Fruit fly (Drosophila melanogaster) whole organism, embryonic: ENCODE results near the gene Spn38F.

Experiments
- Asciz ChIP-seq: fragments of 200-800 bp; sonication (Bioruptor generic); optimal IDR thresholded peaks from 2 replicates; lab custom pipeline; 2017; ENCODE audit warnings: missing biosample characterization, mild to moderate bottlenecking, missing genetic modification characterization, missing genetic modification reagents
- CG10366 ChIP-seq: fragments of 200-800 bp; sonication (Bioruptor generic); IDR thresholded peaks from 2 replicates; pipeline ENCODE4 v1.3.6; 2022; ENCODE audit warnings: missing biosample characterization, missing genetic modification characterization
- CG10543 ChIP-seq: fragments of 200-800 bp; sonication (Bioruptor generic); optimal IDR thresholded peaks from 3 replicates; lab custom pipeline; 2017; ENCODE audit warnings: missing biosample characterization, mild to moderate bottlenecking, missing genetic modification characterization, moderate library complexity
- CG12769 ChIP-seq: fragments of 200-800 bp; sonication (Bioruptor generic); optimal IDR thresholded peaks from 2 replicates; lab custom pipeline; 2019; ENCODE audit warnings: missing biosample characterization, mild to moderate bottlenecking, missing genetic modification characterization, moderate library complexity
- CG13624 ChIP-seq: fragments of 200-800 bp; sonication (Bioruptor generic); optimal IDR thresholded peaks from 2 replicates; lab custom pipeline; 2016; ENCODE audit warnings: missing biosample characterization, missing genetic modification characterization
- CG14667 ChIP-seq: fragments of 200-800 bp; sonication (Bioruptor generic); IDR thresholded peaks from 2 replicates; pipeline ENCODE4 v1.3.6; 2022; ENCODE audit warnings: missing biosample characterization, missing genetic modification characterization
- CG15479 ChIP-seq: fragments of 200-800 bp; sonication (Bioruptor generic); optimal IDR thresholded peaks from 3 replicates; lab custom pipeline; 2019; ENCODE audit warnings: missing biosample characterization, mild to moderate bottlenecking, missing genetic modification characterization, moderate library complexity
- CG16813 ChIP-seq: fragments of 200-800 bp; sonication (Bioruptor generic); IDR thresholded peaks from 3 replicates; pipeline ENCODE4 v1.3.6; 2022; ENCODE audit warnings: missing biosample characterization, missing genetic modification characterization; ENCODE audit not compliant: partially characterized antibody
- CG17359 ChIP-seq: fragments of 200-800 bp; sonication (Bioruptor generic); optimal IDR thresholded peaks from 3 replicates; lab custom pipeline; 2018; ENCODE audit warnings: missing biosample characterization, mild to moderate bottlenecking, missing genetic modification characterization, moderate library complexity
- CG18476 ChIP-seq: fragments of 200-800 bp; sonication (Bioruptor generic); optimal IDR thresholded peaks from 2 replicates; lab custom pipeline; 2016; ENCODE audit warnings: missing biosample characterization, mild to moderate bottlenecking, missing genetic modification characterization
- CG31365 ChIP-seq: fragments of 200-800 bp; sonication (Bioruptor generic); optimal IDR thresholded peaks from 2 replicates; lab custom pipeline; 2018; ENCODE audit warnings: missing biosample characterization, mild to moderate bottlenecking, missing genetic modification characterization
- CG32767 ChIP-seq: fragments of 200-800 bp; sonication (Bioruptor generic); IDR thresholded peaks from 2 replicates; pipeline ENCODE4 v1.3.6; 2022; ENCODE audit warnings: missing biosample characterization, missing genetic modification characterization
- CG3838 ChIP-seq: fragments of 200-800 bp; sonication (Bioruptor generic); optimal IDR thresholded peaks from 3 replicates; lab custom pipeline; 2016; ENCODE audit warnings: missing biosample characterization, missing genetic modification characterization
- CG5180 ChIP-seq: fragments of 200-800 bp; sonication (Bioruptor generic); optimal IDR thresholded peaks from 3 replicates; lab custom pipeline; 2017; ENCODE audit warnings: missing biosample characterization, missing genetic modification characterization, mild to moderate bottlenecking, moderate library complexity, missing genetic modification reagents
- CG7271 ChIP-seq: fragments of 200-800 bp; sonication (Bioruptor generic); optimal IDR thresholded peaks from 2 replicates; lab custom pipeline; 2018; ENCODE audit warnings: missing biosample characterization, mild to moderate bottlenecking, missing genetic modification characterization, moderate library complexity
- CG7556 ChIP-seq: fragments of 200-800 bp; sonication (Bioruptor generic); optimal IDR thresholded peaks from 2 replicates; lab custom pipeline; 2017; ENCODE audit warnings: missing biosample characterization, mild to moderate bottlenecking, missing genetic modification characterization
- CG7839 ChIP-seq: fragments of 200-800 bp; sonication (Bioruptor generic); optimal IDR thresholded peaks from 3 replicates; lab custom pipeline; 2018; ENCODE audit warnings: missing biosample characterization, mild to moderate bottlenecking, missing genetic modification characterization, moderate library complexity
- CTCF ChIP-seq: fragments of 200-800 bp; sonication (Bioruptor generic); optimal IDR thresholded peaks from 2 replicates; lab custom pipeline; 2017; ENCODE audit warnings: missing biosample characterization, mild to moderate bottlenecking, missing genetic modification characterization, moderate library complexity
- E2f1 ChIP-seq: fragments of 200-800 bp; sonication (Bioruptor generic); IDR thresholded peaks from 2 replicates; pipeline ENCODE4 v1.3.6; 2022; ENCODE audit warnings: missing biosample characterization, missing genetic modification characterization
- Elba2 ChIP-seq: fragments of 200-800 bp; sonication (Bioruptor generic); optimal IDR thresholded peaks from 3 replicates; lab custom pipeline; 2016; ENCODE audit warnings: missing biosample characterization, missing genetic modification characterization
- Fer1 ChIP-seq: fragments of 200-800 bp; sonication (Bioruptor generic); optimal IDR thresholded peaks from 2 replicates; lab custom pipeline; 2017; ENCODE audit warnings: missing biosample characterization, mild to moderate bottlenecking, missing genetic modification characterization
- Hey ChIP-seq: fragments of 200-800 bp; sonication (Bioruptor generic); optimal IDR thresholded peaks from 3 replicates; lab custom pipeline; 2018; ENCODE audit warnings: missing biosample characterization, mild to moderate bottlenecking, missing genetic modification characterization
- HmgD ChIP-seq: fragments of 200-800 bp; sonication (Bioruptor generic); optimal IDR thresholded peaks from 3 replicates; lab custom pipeline; 2016; ENCODE audit warnings: missing biosample characterization, missing genetic modification characterization
- MBD-R2 ChIP-seq: fragments of 200-800 bp; sonication (Bioruptor generic); IDR thresholded peaks from 2 replicates; pipeline ENCODE4 v1.3.6; 2022; ENCODE audit warnings: missing biosample characterization, missing genetic modification characterization
- Meics ChIP-seq: fragments of 200-800 bp; sonication (Bioruptor generic); optimal IDR thresholded peaks from 2 replicates; lab custom pipeline; 2017; ENCODE audit warnings: missing biosample characterization, mild to moderate bottlenecking, missing genetic modification characterization
- NK7.1 ChIP-seq: fragments of 200-800 bp; sonication (Bioruptor generic); optimal IDR thresholded peaks from 3 replicates; lab custom pipeline; 2016; ENCODE audit warnings: missing biosample characterization, missing genetic modification characterization
- Rfx ChIP-seq: fragments of 200-800 bp; sonication (Bioruptor generic); IDR thresholded peaks from 2 replicates; pipeline ENCODE4 v1.3.6; 2022; ENCODE audit warnings: missing biosample characterization, missing genetic modification characterization
- Sox100B ChIP-seq: fragments of 200-800 bp; sonication (Bioruptor generic); optimal IDR thresholded peaks from 3 replicates; lab custom pipeline; 2018; ENCODE audit warnings: missing biosample characterization, mild to moderate bottlenecking, missing genetic modification characterization
- Sry-δ ChIP-seq: fragments of 200-800 bp; sonication (Bioruptor generic); optimal IDR thresholded peaks from 2 replicates; lab custom pipeline; 2016; ENCODE audit warnings: missing biosample characterization, missing genetic modification characterization
- Xrp1 ChIP-seq: fragments of 200-800 bp; sonication (Bioruptor generic); IDR thresholded peaks from 2 replicates; pipeline ENCODE4 v1.3.6; 2022; ENCODE audit warnings: missing biosample characterization, missing genetic modification characterization
- cas ChIP-seq: fragments of 200-800 bp; sonication (Bioruptor generic); IDR thresholded peaks from 2 replicates; pipeline ENCODE4 v1.3.6; 2022; ENCODE audit warnings: missing biosample characterization, missing genetic modification characterization
- cato ChIP-seq: fragments of 200-800 bp; sonication (Bioruptor generic); optimal IDR thresholded peaks from 2 replicates; lab custom pipeline; 2016; ENCODE audit warnings: missing biosample characterization, missing genetic modification characterization, borderline replicate concordance
- crol ChIP-seq: fragments of 200-800 bp; sonication (Bioruptor generic); IDR thresholded peaks from 2 replicates; pipeline ENCODE4 v1.3.6; 2022; ENCODE audit warnings: missing biosample characterization, missing genetic modification characterization
- emc ChIP-seq: fragments of 200-800 bp; sonication (Bioruptor generic); optimal IDR thresholded peaks from 2 replicates; lab custom pipeline; 2016; ENCODE audit warnings: missing biosample characterization, missing genetic modification characterization
- exex ChIP-seq: fragments of 200-800 bp; sonication (Bioruptor generic); optimal IDR thresholded peaks from 4 replicates; lab custom pipeline; 2018; ENCODE audit warnings: missing biosample characterization, mild to moderate bottlenecking, missing genetic modification characterization, moderate library complexity
- grau ChIP-seq: fragments of 200-800 bp; optimal IDR thresholded peaks from 3 replicates; lab custom pipeline; 2019; ENCODE audit warnings: missing biosample characterization, mild to moderate bottlenecking, missing genetic modification characterization, moderate library complexity
- gt ChIP-seq: fragments of 200-800 bp; sonication (Bioruptor generic); IDR thresholded peaks from 2 replicates; pipeline ENCODE4 v1.3.6; 2022; ENCODE audit warnings: missing biosample characterization, missing genetic modification characterization
- ind ChIP-seq: fragments of 200-800 bp; sonication (Bioruptor generic); optimal IDR thresholded peaks from 3 replicates; lab custom pipeline; 2016; ENCODE audit warnings: missing biosample characterization, missing genetic modification characterization
- inv ChIP-seq: fragments of 200-800 bp; sonication (Bioruptor generic); IDR thresholded peaks from 2 replicates; pipeline ENCODE4 v1.3.6; 2022; ENCODE audit warnings: missing biosample characterization, missing genetic modification characterization; ENCODE audit not compliant: partially characterized antibody
- kay ChIP-seq: fragments of 200-800 bp; sonication (Bioruptor generic); optimal IDR thresholded peaks from 2 replicates; lab custom pipeline; 2016; ENCODE audit warnings: missing biosample characterization, missing genetic modification characterization
- lola ChIP-seq, 3 experiments: fragments of >200 bp in 2 of 3; fragments of 200-800 bp in 1 of 3; sonication (Bioruptor generic) in 1 of 3; optimal IDR thresholded peaks; 2 replicates each; lab custom pipeline; 2017 to 2019; ENCODE audit warnings: missing biosample characterization in 3 of 3, missing genetic modification characterization in 3 of 3, mild to moderate bottlenecking in 1 of 3, moderate library complexity in 1 of 3
- mam ChIP-seq: fragments of 200-800 bp; sonication (Bioruptor generic); optimal IDR thresholded peaks from 3 replicates; lab custom pipeline; 2016; ENCODE audit warnings: missing biosample characterization, missing genetic modification characterization
- p53 ChIP-seq: fragments of 200-800 bp; sonication (Bioruptor generic); optimal IDR thresholded peaks from 2 replicates; lab custom pipeline; 2016; ENCODE audit warnings: missing biosample characterization, missing genetic modification characterization
- psq ChIP-seq: fragments of 200-800 bp; sonication (Bioruptor generic); optimal IDR thresholded peaks from 2 replicates; lab custom pipeline; 2017; ENCODE audit warnings: missing biosample characterization, missing genetic modification characterization
- sd ChIP-seq: fragments of 200-800 bp; sonication (Bioruptor generic); optimal IDR thresholded peaks from 3 replicates; lab custom pipeline; 2018; ENCODE audit warnings: missing biosample characterization, mild to moderate bottlenecking, missing genetic modification characterization, moderate library complexity
- sens ChIP-seq: fragments of 200-800 bp; sonication (Bioruptor generic); peaks from one replicate; lab custom pipeline; 2016; ENCODE audit warnings: missing biosample characterization, missing genetic modification characterization
- so ChIP-seq: fragments of 200-800 bp; sonication (Bioruptor generic); IDR thresholded peaks from 3 replicates; pipeline ENCODE4 v1.3.6; 2022; ENCODE audit warnings: missing biosample characterization, missing genetic modification characterization
- tna ChIP-seq: fragments of 200-800 bp; sonication (Bioruptor generic); IDR thresholded peaks from 2 replicates; pipeline ENCODE4 v1.3.6; 2022; ENCODE audit warnings: missing biosample characterization, missing genetic modification characterization; ENCODE audit not compliant: partially characterized antibody
- wek ChIP-seq: fragments of 200-800 bp; sonication (Bioruptor generic); optimal IDR thresholded peaks from 3 replicates; lab custom pipeline; 2018; ENCODE audit warnings: missing biosample characterization, mild to moderate bottlenecking, missing genetic modification characterization, moderate library complexity
- z ChIP-seq: fragments of 200-800 bp; sonication (Bioruptor generic); IDR thresholded peaks from 3 replicates; pipeline ENCODE4 v1.3.6; 2022; ENCODE audit warnings: missing biosample characterization, missing genetic modification characterization

The Spn38F gene

dm6 chr2L:20796758-20797514, 40.8 kb downstream of the Spn38F start, which contains the start of gene vari (continued):
- no peak for TF ChIP-seq HmgD (GFP tag; lab: Kevin White, UChicago)
- TF ChIP-seq CG31365 (tag; lab: Kevin White, UChicago): peak; percentile 5
- TF ChIP-seq CG3838 (GFP tag; lab: Kevin White, UChicago): no peak
- no peak; the same call in 2 of the 3 replicates for TF ChIP-seq so (GFP tag; lab: Robert Waterston, UW)
- TF ChIP-seq emc: no peak
- TF ChIP-seq Meics (GFP tag; lab: Kevin White, UChicago): no peak
- no peak for TF ChIP-seq CG5180
- no peak for TF ChIP-seq CG7271
- TF ChIP-seq grau: no peak
- no peak; the same call in 1 of the 2 replicates for TF ChIP-seq MBD-R2 (GFP tag; lab: Robert Waterston, UW)
- no peak for TF ChIP-seq NK7.1 (GFP tag; lab: Kevin White, UChicago)
- TF ChIP-seq Fer1 (GFP tag; lab: Kevin White, UChicago): peak; percentile 53
- TF ChIP-seq CG10366 (GFP tag; lab: Robert Waterston, UW): no peak
- TF ChIP-seq CG13624 (GFP tag; lab: Kevin White, UChicago): peak; percentile 14
- TF ChIP-seq CG32767 (GFP tag; lab: Robert Waterston, UW): 0 out of 2 replicates have a peak, but pooled peaks have one; percentile 17
- TF ChIP-seq CG7556 (GFP tag; lab: Kevin White, UChicago): no peak
- TF ChIP-seq Rfx: no peak
- no peak for TF ChIP-seq Asciz (GFP tag; lab: Kevin White, UChicago)
- 0 out of 2 replicates have a peak, but pooled peaks have one; percentile 26 for TF ChIP-seq tna (GFP tag; lab: Robert Waterston, UW)
- TF ChIP-seq Hey (tag; lab: Kevin White, UChicago): no peak
- TF ChIP-seq Xrp1: no peak
- TF ChIP-seq kay: no peak
- peak in 1 of 3 experiments; percentile 36 for TF ChIP-seq lola (GFP tag; optimal IDR thresholded peaks at IDR 0.05; lab: Kevin White, UChicago)
- TF ChIP-seq ind (GFP tag; lab: Kevin White, UChicago): no peak
- no peak for TF ChIP-seq p53 (GFP tag; lab: Kevin White, UChicago)
- no peak for TF ChIP-seq psq (GFP tag; lab: Kevin White, UChicago)
- TF ChIP-seq CG7839 (tag; lab: Kevin White, UChicago): no peak
- no peak for TF ChIP-seq inv
- TF ChIP-seq Sry-δ (GFP tag; lab: Kevin White, UChicago): no peak
- no peak for TF ChIP-seq gt
- TF ChIP-seq CG18476 (GFP tag; lab: Kevin White, UChicago): peak; percentile 19
- TF ChIP-seq CG12769 (tag; lab: Kevin White, UChicago): peak; percentile 40
- TF ChIP-seq CTCF (GFP tag; lab: Kevin White, UChicago): peak; percentile 76
- no peak for TF ChIP-seq CG16813 (GFP tag; lab: Robert Waterston, UW)
- no peak for TF ChIP-seq CG10543
- TF ChIP-seq Sox100B (GFP tag; lab: Kevin White, UChicago): no peak
- TF ChIP-seq z: no peak
- TF ChIP-seq exex (tag; lab: Kevin White, UChicago): no peak
- TF ChIP-seq cas (GFP tag; lab: Robert Waterston, UW): no peak
- TF ChIP-seq wek (GFP tag; lab: Kevin White, UChicago): no peak
- peak; percentile 1 for TF ChIP-seq CG17359 (tag; lab: Kevin White, UChicago)
- no peak for TF ChIP-seq Elba2 (GFP tag; lab: Kevin White, UChicago)
- TF ChIP-seq sd (tag; lab: Kevin White, UChicago): no peak
- TF ChIP-seq CG14667: no peak
- no peak for TF ChIP-seq cato (GFP tag; lab: Kevin White, UChicago)
- no peak for TF ChIP-seq E2f1 (GFP tag; lab: Robert Waterston, UW)
- TF ChIP-seq mam (GFP tag; lab: Kevin White, UChicago): no peak
- no peak for TF ChIP-seq sens (GFP tag; lab: Kevin White, UChicago)
- TF ChIP-seq crol (GFP tag; lab: Robert Waterston, UW): no peak
- TF ChIP-seq CG15479 (GFP tag; lab: Kevin White, UChicago): no peak
